Fruit fly (Drosophila melanogaster) whole organism, prepupa: ENCODE measurements around the gene crp.
A peak's percentile ranks its signal among the peaks of the same experiment; 100 is the strongest.

Source experiments
- CG11294 ChIP-seq: fragments of 200-800 bp; sonication (Bioruptor generic); IDR thresholded peaks from 2 replicates; pipeline ENCODE4 v1.3.6; 2022; ENCODE audit warnings: missing biosample characterization, missing genetic modification characterization
- CG11762 ChIP-seq: fragments of 200-800 bp; sonication (Bioruptor generic); optimal IDR thresholded peaks from 3 replicates; lab custom pipeline; 2016; ENCODE audit warnings: missing biosample characterization, missing genetic modification characterization; ENCODE audit not compliant: insufficient read depth
- CG11902 ChIP-seq: fragments of 200-800 bp; sonication (Bioruptor generic); optimal IDR thresholded peaks from 3 replicates; lab custom pipeline; 2016; ENCODE audit warnings: missing biosample characterization, missing genetic modification characterization
- CG15336 ChIP-seq: fragments of 200-800 bp; sonication (Bioruptor generic); IDR thresholded peaks from 2 replicates; pipeline ENCODE4 v1.3.6; 2022; ENCODE audit warnings: missing biosample characterization, missing genetic modification characterization
- CG1621 ChIP-seq: fragments of 200-800 bp; sonication (Bioruptor generic); optimal IDR thresholded peaks from 3 replicates; lab custom pipeline; 2018; ENCODE audit warnings: missing biosample characterization, mild to moderate bottlenecking, missing genetic modification characterization
- CG3032 ChIP-seq: fragments of 200-800 bp; optimal IDR thresholded peaks from 2 replicates; lab custom pipeline; 2019; ENCODE audit warnings: missing biosample characterization, mild to moderate bottlenecking, missing genetic modification characterization, moderate library complexity
- CG34406 ChIP-seq: fragments of 200-800 bp; sonication (Bioruptor generic); optimal IDR thresholded peaks from 3 replicates; lab custom pipeline; 2016; ENCODE audit warnings: missing biosample characterization, missing genetic modification characterization
- CG3919 ChIP-seq: fragments of 200-800 bp; sonication (Bioruptor generic); optimal IDR thresholded peaks from 3 replicates; lab custom pipeline; 2016; ENCODE audit warnings: missing biosample characterization, missing genetic modification characterization
- CG6163 ChIP-seq: fragments of 200-800 bp; sonication (Bioruptor generic); IDR thresholded peaks from 3 replicates; pipeline ENCODE4 v1.3.6; 2022; ENCODE audit warnings: missing biosample characterization, missing genetic modification characterization
- CG6792 ChIP-seq: fragments of 200-800 bp; sonication (Bioruptor generic); optimal IDR thresholded peaks from 3 replicates; lab custom pipeline; 2016; ENCODE audit warnings: missing biosample characterization, missing genetic modification characterization
- CG6808 ChIP-seq: fragments of 200-800 bp; sonication (Bioruptor generic); optimal IDR thresholded peaks from 3 replicates; lab custom pipeline; 2017; ENCODE audit warnings: missing biosample characterization, missing genetic modification characterization, mild to moderate bottlenecking, moderate library complexity, missing genetic modification reagents
- CG6854 ChIP-seq: fragments of 200-800 bp; sonication (Bioruptor generic); optimal IDR thresholded peaks from 2 replicates; lab custom pipeline; 2017; ENCODE audit warnings: missing biosample characterization, mild to moderate bottlenecking, missing genetic modification characterization
- CG7368 ChIP-seq: fragments of 200-800 bp; sonication (Bioruptor generic); optimal IDR thresholded peaks from 3 replicates; lab custom pipeline; 2016; ENCODE audit warnings: missing biosample characterization, missing genetic modification characterization
- CG8319 ChIP-seq: fragments of 200-800 bp; sonication (Bioruptor generic); optimal IDR thresholded peaks from 3 replicates; lab custom pipeline; 2016; ENCODE audit warnings: missing biosample characterization, missing genetic modification characterization
- CG8632 ChIP-seq: fragments of 200-800 bp; sonication (Bioruptor generic); optimal IDR thresholded peaks from 3 replicates; lab custom pipeline; 2016; ENCODE audit warnings: missing biosample characterization, missing genetic modification characterization
- CG9139 ChIP-seq: fragments of 200-800 bp; sonication (Bioruptor generic); optimal IDR thresholded peaks from 3 replicates; lab custom pipeline; 2017; ENCODE audit warnings: missing biosample characterization, mild to moderate bottlenecking, missing genetic modification characterization
- Eip75B ChIP-seq: fragments of 200-800 bp; sonication (Bioruptor generic); optimal IDR thresholded peaks from 3 replicates; lab custom pipeline; 2016; ENCODE audit warnings: missing biosample characterization, missing genetic modification characterization
- Eip78C ChIP-seq: fragments of 200-800 bp; sonication (Bioruptor generic); peaks from one replicate; lab custom pipeline; 2016; ENCODE audit warnings: missing biosample characterization, missing genetic modification characterization
- Eip93F ChIP-seq: fragments of 200-800 bp; sonication (Bioruptor generic); optimal IDR thresholded peaks from 2 replicates; lab custom pipeline; 2016; ENCODE audit warnings: missing biosample characterization, mild to moderate bottlenecking, missing genetic modification characterization
- Ets21C ChIP-seq: fragments of 200-800 bp; sonication (Bioruptor generic); optimal IDR thresholded peaks from 3 replicates; lab custom pipeline; 2016; ENCODE audit warnings: missing biosample characterization, missing genetic modification characterization
- Ets96B ChIP-seq: fragments of 200-800 bp; optimal IDR thresholded peaks from 2 replicates; lab custom pipeline; 2019; ENCODE audit warnings: missing biosample characterization, mild to moderate bottlenecking, missing genetic modification characterization, moderate library complexity
- Gug ChIP-seq: fragments of 200-800 bp; sonication (Bioruptor generic); IDR thresholded peaks from 2 replicates; pipeline ENCODE4 v1.3.6; 2022; ENCODE audit warnings: missing biosample characterization, missing genetic modification characterization
- Hr39 ChIP-seq: fragments of 200-800 bp; sonication (Bioruptor generic); optimal IDR thresholded peaks from 2 replicates; lab custom pipeline; 2016; ENCODE audit warnings: missing biosample characterization, missing genetic modification characterization
- Hr4 ChIP-seq: fragments of 200-800 bp; sonication (Bioruptor generic); optimal IDR thresholded peaks from 3 replicates; lab custom pipeline; 2016; ENCODE audit warnings: missing biosample characterization, missing genetic modification characterization
- Met ChIP-seq: fragments of 200-800 bp; sonication (Bioruptor generic); optimal IDR thresholded peaks from 3 replicates; lab custom pipeline; 2016; ENCODE audit warnings: missing biosample characterization, missing genetic modification characterization
- OdsH ChIP-seq: fragments of 200-800 bp; sonication (Bioruptor generic); optimal IDR thresholded peaks from 3 replicates; lab custom pipeline; 2016; ENCODE audit warnings: missing biosample characterization, missing genetic modification characterization
- Smox ChIP-seq: fragments of 200-800 bp; sonication (Bioruptor generic); optimal IDR thresholded peaks from 3 replicates; lab custom pipeline; 2016; ENCODE audit warnings: missing biosample characterization, missing genetic modification characterization
- Sox102F ChIP-seq: fragments of 200-800 bp; sonication (Bioruptor generic); optimal IDR thresholded peaks from 2 replicates; lab custom pipeline; 2016; ENCODE audit warnings: missing biosample characterization, mild to moderate bottlenecking, missing genetic modification characterization
- achi ChIP-seq: fragments of 200-800 bp; sonication (Bioruptor generic); optimal IDR thresholded peaks from 3 replicates; lab custom pipeline; 2016; ENCODE audit warnings: missing biosample characterization, missing genetic modification characterization
- acj6 ChIP-seq: fragments of 200-800 bp; sonication (Bioruptor generic); optimal IDR thresholded peaks from 3 replicates; lab custom pipeline; 2016; ENCODE audit warnings: missing biosample characterization, missing genetic modification characterization
- cyc ChIP-seq: fragments of 200-800 bp; sonication (Bioruptor generic); optimal IDR thresholded peaks from 3 replicates; lab custom pipeline; 2016; ENCODE audit warnings: missing biosample characterization, missing genetic modification characterization
- dac ChIP-seq: fragments of 200-800 bp; sonication (Bioruptor generic); optimal IDR thresholded peaks from 2 replicates; lab custom pipeline; 2017; ENCODE audit warnings: missing biosample characterization, mild to moderate bottlenecking, missing genetic modification characterization
- dsx ChIP-seq: fragments of 200-800 bp; optimal IDR thresholded peaks from 3 replicates; lab custom pipeline; 2019; ENCODE audit warnings: missing biosample characterization, mild to moderate bottlenecking, missing genetic modification characterization, moderate library complexity; ENCODE audit not compliant: poor library complexity, severe bottlenecking
- eg ChIP-seq: fragments of 200-800 bp; sonication (Bioruptor generic); IDR thresholded peaks from 3 replicates; pipeline ENCODE4 v1.3.6; 2022; ENCODE audit warnings: missing biosample characterization, missing genetic modification characterization
- fd85E ChIP-seq: fragments of 200-800 bp; sonication (Bioruptor generic); optimal IDR thresholded peaks from 3 replicates; lab custom pipeline; 2016; ENCODE audit warnings: missing biosample characterization, missing genetic modification characterization
- fkh ChIP-seq: fragments of 200-800 bp; sonication (Bioruptor generic); optimal IDR thresholded peaks from 3 replicates; lab custom pipeline; 2017; ENCODE audit warnings: missing biosample characterization, mild to moderate bottlenecking, missing genetic modification characterization, moderate library complexity
- pdm3 ChIP-seq: fragments of 200-800 bp; sonication (Bioruptor generic); optimal IDR thresholded peaks from 3 replicates; lab custom pipeline; 2016; ENCODE audit warnings: missing biosample characterization, missing genetic modification characterization
- ss ChIP-seq, 2 experiments: fragments of 200-800 bp; sonication (Bioruptor generic); optimal IDR thresholded peaks; 2 replicates in 1 of 2; 3 replicates in 1 of 2; lab custom pipeline; 2017 to 2018; ENCODE audit warnings: mild to moderate bottlenecking in 2 of 2, missing biosample characterization in 2 of 2, missing genetic modification characterization in 2 of 2, moderate library complexity in 1 of 2
- svp ChIP-seq: fragments of 200-800 bp; sonication (Bioruptor generic); peaks from one replicate; lab custom pipeline; 2016; ENCODE audit warnings: missing biosample characterization, missing genetic modification characterization
- topi ChIP-seq: fragments of 200-800 bp; sonication (Bioruptor generic); optimal IDR thresholded peaks from 3 replicates; lab custom pipeline; 2016; ENCODE audit warnings: missing biosample characterization, missing genetic modification characterization
- vri ChIP-seq: fragments of 200-800 bp; sonication (Bioruptor generic); optimal IDR thresholded peaks from 3 replicates; lab custom pipeline; 2016; ENCODE audit warnings: missing biosample characterization, mild to moderate bottlenecking, missing genetic modification characterization

Gene crp

dm6 chr2L:16267159-16268065, 20.1 kb downstream of the crp start (continued):
- TF ChIP-seq CG3032 (tag; lab: Kevin White, UChicago) (peak; percentile 55), fd85E (GFP tag; lab: Kevin White, UChicago) (no peak), pdm3 (GFP tag; lab: Kevin White, UChicago) (no peak), CG11762 (peak; percentile 22), CG15336 (no peak), Sox102F (GFP tag; lab: Kevin White, UChicago) (no peak), CG7368 (GFP tag; lab: Kevin White, UChicago) (no peak), acj6 (GFP tag; lab: Kevin White, UChicago) (peak; percentile 18), CG9139 (GFP tag; lab: Kevin White, UChicago) (no peak), CG6808 (GFP tag; lab: Kevin White, UChicago) (peak; percentile 31), fkh (GFP tag; lab: Kevin White, UChicago) (no peak), CG3919 (peak; percentile 5), ss (GFP tag; optimal IDR thresholded peaks at IDR 0.05; lab: Kevin White, UChicago) (peak; percentile 28 to 77), Eip93F (GFP tag; lab: Kevin White, UChicago) (no peak), Gug (GFP tag; lab: Robert Waterston, UW) (no peak), CG6163 (GFP tag; lab: Robert Waterston, UW) (no peak), OdsH (peak; percentile 44), Smox (GFP tag; lab: Kevin White, UChicago) (no peak), Hr4 (GFP tag; lab: Kevin White, UChicago) (peak; percentile 32), Met (GFP tag; lab: Kevin White, UChicago) (no peak), eg (GFP tag; lab: Robert Waterston, UW) (no peak), CG1621 (tag; lab: Kevin White, UChicago) (no peak), svp (GFP tag; lab: Kevin White, UChicago) (no peak), CG6792 (GFP tag; lab: Kevin White, UChicago) (peak; percentile 13), CG34406 (GFP tag; lab: Kevin White, UChicago) (no peak), CG8319 (GFP tag; lab: Kevin White, UChicago) (no peak), dac (no peak), topi (GFP tag; lab: Kevin White, UChicago) (peak; percentile 15), Ets21C (GFP tag; lab: Kevin White, UChicago) (no peak), CG6854 (GFP tag; lab: Kevin White, UChicago) (no peak), Hr39 (no peak), CG11294 (no peak), dsx (GFP tag; lab: Kevin White, UChicago) (peak; percentile 98), Eip78C (GFP tag; lab: Kevin White, UChicago) (peak; percentile 76), Eip75B (GFP tag; lab: Kevin White, UChicago) (peak; percentile 54), achi (peak; percentile 31)

DNA sequence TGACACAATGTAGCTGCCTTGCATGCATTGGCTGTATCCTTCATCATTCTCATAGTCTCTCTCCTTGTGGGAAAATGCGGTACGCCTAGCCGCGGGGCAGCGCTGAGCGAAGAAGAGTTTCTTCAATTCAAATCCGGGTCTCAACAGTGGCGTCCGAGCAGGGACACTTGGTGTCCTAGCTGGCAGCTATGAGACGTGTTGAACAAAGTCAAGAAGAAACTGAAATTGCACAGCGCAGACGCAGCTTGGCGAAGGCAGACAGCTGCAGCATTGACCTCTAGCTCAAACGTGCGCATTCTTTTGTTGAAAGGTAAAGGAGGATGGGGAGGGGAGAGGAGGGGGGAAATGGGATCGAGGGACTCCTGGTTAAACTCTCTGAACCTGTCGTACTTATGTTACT, 23.8 kb downstream of the crp start:
- no peak for TF ChIP-seq vri (GFP tag; lab: Kevin White, UChicago)
- TF ChIP-seq Smox (GFP tag; lab: Kevin White, UChicago), result no peak
- no peak for TF ChIP-seq pdm3 (GFP tag; lab: Kevin White, UChicago)
- TF ChIP-seq CG11902 (GFP tag; lab: Kevin White, UChicago), result no peak
- no peak for TF ChIP-seq CG3919
- TF ChIP-seq cyc (GFP tag; lab: Kevin White, UChicago), result no peak
- no peak for TF ChIP-seq Ets96B (tag; lab: Kevin White, UChicago)
- TF ChIP-seq CG8632 (GFP tag; lab: Kevin White, UChicago), result no peak
- no peak for TF ChIP-seq CG9139 (GFP tag; lab: Kevin White, UChicago)
- TF ChIP-seq CG6163 (GFP tag; lab: Robert Waterston, UW), result no peak
- no peak for TF ChIP-seq CG7368 (GFP tag; lab: Kevin White, UChicago)
- TF ChIP-seq dsx (GFP tag; lab: Kevin White, UChicago), result no peak
- no peak for TF ChIP-seq OdsH
- TF ChIP-seq Eip78C (GFP tag; lab: Kevin White, UChicago), result no peak
- TF ChIP-seq eg (GFP tag; lab: Robert Waterston, UW), result no peak
- no peak for TF ChIP-seq dac
- no peak for TF ChIP-seq CG6792 (GFP tag; lab: Kevin White, UChicago)
- TF ChIP-seq ss (GFP tag; optimal IDR thresholded peaks at IDR 0.05; lab: Kevin White, UChicago), result no peak
- no peak for TF ChIP-seq CG11294
